Worm (Caenorhabditis elegans): Measurements from ENCODE around the gene mlc-3.

Gene mlc-3

DNA sequence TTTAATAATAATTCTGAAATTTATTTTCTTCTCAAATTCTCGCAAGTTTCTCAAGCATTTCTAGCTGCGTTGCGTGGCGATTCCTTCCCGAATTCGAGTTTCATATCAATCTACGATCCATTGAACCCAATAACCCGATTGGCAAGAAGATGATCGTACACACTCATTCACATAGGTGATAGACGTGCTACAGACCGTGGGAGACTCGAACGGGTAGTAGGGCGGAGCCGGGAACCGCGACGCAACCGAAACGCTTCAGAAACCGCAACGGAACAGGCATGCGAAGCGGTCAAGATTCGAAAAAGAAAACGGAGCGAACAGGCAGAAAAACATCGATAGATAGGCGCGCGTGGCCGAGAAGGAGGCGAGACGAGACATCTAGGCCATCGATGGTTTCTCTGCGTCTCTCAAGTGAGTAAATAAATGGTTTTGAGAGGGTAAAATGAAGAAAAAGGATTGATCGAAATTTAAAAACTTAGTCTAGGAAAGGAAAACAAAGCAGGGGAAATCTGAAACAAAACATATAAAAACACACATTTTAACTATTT lies 38.7 kb downstream of the mlc-3 start, which contains the start of gene madf-11 (continued):
- peak; percentile 27 to 66 for TF ChIP-seq mdl-1 (tag; optimal IDR thresholded peaks at IDR 0.05)
- peak; percentile 62 for TF ChIP-seq crh-2 (tag; optimal IDR thresholded peaks at IDR 0.05)
- no peak for TF ChIP-seq aly-2 (tag; optimal IDR thresholded peaks at IDR 0.05)
- no peak for TF ChIP-seq nhr-23 (tag; optimal IDR thresholded peaks at IDR 0.05)
- TF ChIP-seq nhr-21 (tag; optimal IDR thresholded peaks at IDR 0.05), result peak; percentile 55
- peak; percentile 58 for TF ChIP-seq sma-3 (GFP tag; optimal IDR thresholded peaks at IDR 0.05)
- peak; percentile 78 for TF ChIP-seq nhr-129 (tag; optimal IDR thresholded peaks at IDR 0.05)
- no peak for TF ChIP-seq ztf-1 (GFP tag; conservative IDR thresholded peaks at IDR 0.05)
- TF ChIP-seq elt-3 (tag; optimal IDR thresholded peaks at IDR 0.05), result no peak
- no peak for TF ChIP-seq ztf-4 (tag; optimal IDR thresholded peaks at IDR 0.05)
- no peak for TF ChIP-seq nhr-12 (tag; optimal IDR thresholded peaks at IDR 0.05)
- TF ChIP-seq unc-39 (tag; optimal IDR thresholded peaks at IDR 0.05), result no peak
- TF ChIP-seq mbf-1 (tag; optimal IDR thresholded peaks at IDR 0.05), result no peak
- TF ChIP-seq ama-1 (optimal IDR thresholded peaks at IDR 0.05), result no peak
- TF ChIP-seq blmp-1 (tag; optimal IDR thresholded peaks at IDR 0.05; ENCODE audit: insufficient read depth), result peak; percentile 4
- TF ChIP-seq sma-9 (GFP tag; optimal IDR thresholded peaks at IDR 0.05), result peak; percentile 41
- no peak for TF ChIP-seq sma-9 (tag; optimal IDR thresholded peaks at IDR 0.05)
- TF ChIP-seq snpc-4 (tag; optimal IDR thresholded peaks at IDR 0.05), result peak; percentile 49
- no peak for TF ChIP-seq nhr-11 (tag; optimal IDR thresholded peaks at IDR 0.05)
- no peak for TF ChIP-seq unc-62 (GFP tag; optimal IDR thresholded peaks at IDR 0.05)
- no peak for TF ChIP-seq nhr-237 (tag; optimal IDR thresholded peaks at IDR 0.05)
- TF ChIP-seq nhr-6 (tag; optimal IDR thresholded peaks at IDR 0.05), result no peak

DNA sequence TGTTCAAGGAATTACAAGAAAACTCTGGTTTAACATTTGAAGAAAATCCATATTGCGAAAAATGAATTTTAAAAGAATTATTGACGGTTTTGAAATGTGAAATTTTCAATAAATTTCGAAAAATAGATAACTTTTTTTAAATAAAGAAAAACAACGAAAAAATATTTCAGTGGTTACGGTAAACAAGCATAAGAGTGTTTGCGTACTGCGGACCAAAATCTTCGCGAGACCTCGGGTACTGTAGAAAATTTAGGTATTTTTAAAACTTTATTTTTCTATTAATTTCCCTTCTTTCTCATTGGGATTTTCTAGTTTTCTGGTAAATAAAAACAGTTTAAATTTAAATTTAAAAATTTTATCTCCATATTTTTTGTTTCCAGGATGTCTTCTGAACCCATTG lies 39.3 kb downstream of the mlc-3 start, which contains the start of gene xnd-1:
xnd-1 (plus strand) TSS at position 381 of the 400 bp plus-strand sequence.
- no peak for TF ChIP-seq egl-27 (tag; optimal IDR thresholded peaks at IDR 0.05)
- no peak for TF ChIP-seq lin-39 (tag; optimal IDR thresholded peaks at IDR 0.05)
- no peak for TF ChIP-seq lsy-2 (tag; optimal IDR thresholded peaks at IDR 0.05)
- TF ChIP-seq nhr-77 (tag; optimal IDR thresholded peaks at IDR 0.05), result no peak
- no peak for TF ChIP-seq lin-13 (GFP tag; optimal IDR thresholded peaks at IDR 0.05)

DNA sequence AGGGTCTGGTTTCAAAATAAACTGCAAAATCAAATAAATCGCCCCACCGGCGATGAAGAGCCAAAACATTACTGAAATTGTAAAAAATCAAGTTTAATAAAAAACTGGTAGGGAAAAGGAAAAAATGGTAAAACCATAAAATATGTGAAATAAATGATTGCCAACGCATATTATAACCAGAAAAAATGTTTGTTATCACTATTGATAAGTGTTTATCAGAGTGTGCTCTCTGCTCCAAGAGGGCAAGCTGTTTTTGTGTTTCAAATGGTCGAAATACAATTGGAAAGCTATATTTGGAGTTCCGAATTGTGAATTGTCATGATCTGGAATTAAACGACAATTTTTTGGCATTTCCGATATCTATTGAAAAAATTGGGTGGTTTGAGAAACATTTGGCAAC lies 45.5 kb downstream of the mlc-3 start, which contains the start of gene C05D2.8:
C05D2.8 (minus strand) TSS at position 71 of the 400 bp plus-strand sequence.
- peak; percentile 69 for TF ChIP-seq fos-1 (tag; optimal IDR thresholded peaks at IDR 0.05)
- no peak for TF ChIP-seq unc-39 (tag; optimal IDR thresholded peaks at IDR 0.05)
- TF ChIP-seq nhr-237 (tag; optimal IDR thresholded peaks at IDR 0.05), result no peak
- no peak for TF ChIP-seq lin-13 (GFP tag; optimal IDR thresholded peaks at IDR 0.05)
- TF ChIP-seq crh-2 (tag; optimal IDR thresholded peaks at IDR 0.05), result peak; percentile 6
- TF ChIP-seq blmp-1 (tag; optimal IDR thresholded peaks at IDR 0.05; ENCODE audit: insufficient read depth), result no peak

DNA sequence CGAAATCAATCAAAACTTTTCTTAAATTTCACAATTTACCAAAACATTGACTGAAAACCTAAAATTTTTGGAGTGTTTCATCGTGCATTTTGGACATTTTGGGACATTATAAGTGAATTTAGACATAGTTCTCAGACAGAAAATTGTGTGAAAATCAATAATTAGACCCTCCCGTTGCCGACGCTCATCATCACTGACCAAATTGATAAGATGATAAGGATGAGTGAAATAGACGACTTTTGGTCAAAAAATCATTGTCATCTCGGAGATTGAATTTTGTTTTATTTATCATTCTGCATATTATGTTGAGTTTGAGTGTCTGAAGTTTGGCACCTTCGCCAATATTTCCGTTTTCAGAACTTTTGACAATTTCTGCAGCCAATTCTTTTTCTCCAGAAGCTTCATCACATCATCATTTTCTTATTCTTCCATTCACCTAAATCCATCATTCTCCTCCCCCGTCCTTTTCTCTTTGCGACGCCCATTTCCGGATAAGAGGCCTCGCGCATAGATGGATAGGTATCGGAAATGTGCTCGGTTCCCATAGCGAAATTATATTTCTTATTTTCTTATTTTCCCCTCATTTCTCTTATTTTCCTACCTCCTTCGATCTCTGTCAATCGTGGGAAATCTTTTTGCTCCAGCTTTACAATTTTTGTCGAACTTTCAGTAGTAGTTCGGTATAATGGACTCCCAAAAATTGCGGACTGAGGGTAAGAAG lies 46.9 kb downstream of the mlc-3 start, which contains the start of gene bas-1:
bas-1 (plus strand) TSS at position 671 of the 721 bp plus-strand sequence.
- TF ChIP-seq unc-39 (tag; optimal IDR thresholded peaks at IDR 0.05), result no peak
- peak; percentile 53 for TF ChIP-seq fos-1 (tag; optimal IDR thresholded peaks at IDR 0.05)

DNA sequence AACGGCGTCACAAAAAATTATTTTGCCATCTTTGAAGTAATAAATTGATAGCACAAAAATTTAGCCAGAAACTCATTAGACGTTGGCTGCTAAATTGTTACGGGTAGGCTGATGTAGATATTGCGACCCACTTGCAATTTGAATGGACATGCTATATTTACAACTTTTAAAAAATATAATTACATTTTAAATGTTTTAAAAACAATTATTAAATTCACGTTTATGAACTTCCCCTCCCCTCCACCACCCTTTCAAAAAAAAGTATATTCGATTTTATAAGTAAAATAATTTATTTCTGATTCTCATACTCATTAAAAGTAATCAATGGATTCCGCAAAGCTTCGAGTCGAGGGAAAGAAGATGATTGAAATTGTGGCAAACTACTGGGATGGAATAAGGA lies 49.8 kb downstream of the mlc-3 start, which contains the start of gene basl-1:
basl-1 (plus strand) TSS at position 301 of the 400 bp plus-strand sequence.
- TF ChIP-seq mbf-1 (tag; optimal IDR thresholded peaks at IDR 0.05) (no peak), elt-1 (tag; optimal IDR thresholded peaks at IDR 0.05) (no peak), ztf-11 (tag; optimal IDR thresholded peaks at IDR 0.05) (no peak), snpc-4 (tag; optimal IDR thresholded peaks at IDR 0.05) (no peak), lsy-2 (tag; optimal IDR thresholded peaks at IDR 0.05) (no peak), sma-3 (GFP tag; optimal IDR thresholded peaks at IDR 0.05) (no peak), nhr-129 (tag; optimal IDR thresholded peaks at IDR 0.05) (no peak), lin-13 (GFP tag; optimal IDR thresholded peaks at IDR 0.05) (no peak)

DNA sequence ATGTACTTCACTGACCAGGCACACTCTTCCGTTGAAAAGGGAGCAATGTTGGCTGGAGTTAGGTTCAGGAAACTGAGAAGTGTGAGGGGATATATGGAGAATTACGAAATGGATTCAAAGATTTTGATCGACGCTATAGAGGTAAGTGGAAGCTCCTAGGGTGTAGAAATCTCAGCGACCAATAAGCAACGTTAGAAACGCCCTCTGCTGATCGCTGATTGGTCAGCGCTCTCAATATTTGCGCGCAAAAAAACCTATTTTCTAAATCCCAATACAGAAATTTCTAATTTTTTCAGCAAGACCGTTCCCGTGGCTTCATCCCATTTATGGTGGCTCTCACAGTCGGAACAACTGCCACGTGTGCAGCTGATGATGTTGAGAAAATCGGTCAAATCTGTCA lies 50.9 kb downstream of the mlc-3 start:
- TF ChIP-seq nhr-11 (tag; optimal IDR thresholded peaks at IDR 0.05), result no peak
- TF ChIP-seq unc-39 (tag; optimal IDR thresholded peaks at IDR 0.05), result no peak
- TF ChIP-seq dmd-4 (tag; optimal IDR thresholded peaks at IDR 0.05), result no peak
